Worm (Caenorhabditis elegans) whole organism, midembryonic: ENCODE measurements around the gene str-82.

ENCODE experiments used
- T22C8.4 ChIP-seq: fragments of 200-800 bp; sonication (Bioruptor generic); IDR thresholded peaks from 2 replicates; pipeline ENCODE4 v1.3.6; 2022; ENCODE audit warnings: missing genetic modification characterization, missing compliant biosample characterization
- cog-1 ChIP-seq: sonication (generic microtip); optimal IDR thresholded peaks from 2 replicates; lab custom pipeline; 2016; ENCODE audit warnings: missing genetic modification characterization, missing compliant biosample characterization
- flt-1 ChIP-seq: fragments of 200-800 bp; sonication (Bioruptor generic); IDR thresholded peaks from 2 replicates; pipeline ENCODE4 v1.3.6; 2022; ENCODE audit warnings: missing genetic modification characterization, missing compliant biosample characterization
- med-1 ChIP-seq: sonication (generic microtip); optimal IDR thresholded peaks from 2 replicates; lab custom pipeline; 2017; ENCODE audit warnings: missing genetic modification characterization, mild to moderate bottlenecking, missing compliant biosample characterization, antibody characterized with exemption, missing genetic modification reagents; ENCODE audit not compliant: insufficient read depth
- tab-1 ChIP-seq: fragments of 200-800 bp; sonication (Bioruptor generic); IDR thresholded peaks from 2 replicates; pipeline ENCODE4 v1.3.6; 2022; ENCODE audit warnings: missing genetic modification characterization, missing compliant biosample characterization

ce11 chrV:4022309-4022708, 47.8 kb downstream of the str-82 start, which contains the start of gene cyp-35A3:
- TF ChIP-seq flt-1 (GFP tag; lab: Robert Waterston, UW) (no peak), med-1 (no peak), T22C8.4 (GFP tag; lab: Robert Waterston, UW) (no peak), cog-1 (tag; lab: Kevin White, UChicago) (no peak), tab-1 (no peak)
